Worm (Caenorhabditis elegans) whole organism, L2 larva: ENCODE results near the gene grsp-2.

Experiments
- C34F6.9 ChIP-seq: fragments of 150-350 bp; optimal IDR thresholded peaks from 2 replicates; lab custom pipeline; 2014; ENCODE audit warnings: missing biosample characterization, missing genetic modification characterization
- F13H6.1 ChIP-seq: sonication (generic microtip); optimal IDR thresholded peaks from 2 replicates; lab custom pipeline; 2016; ENCODE audit warnings: missing genetic modification characterization, missing compliant biosample characterization
- R02D3.7 ChIP-seq: fragments of 150-350 bp; optimal IDR thresholded peaks from 2 replicates; lab custom pipeline; 2014; ENCODE audit warnings: missing biosample characterization, missing genetic modification characterization
- Y55F3AM.14 ChIP-seq: fragments of 200-800 bp; sonication (Bioruptor generic); optimal IDR thresholded peaks from 2 replicates; lab custom pipeline; 2018; ENCODE audit warnings: mild to moderate bottlenecking, missing genetic modification characterization, missing compliant biosample characterization
- ZK546.5 ChIP-seq: sonication (generic microtip); optimal IDR thresholded peaks from 2 replicates; lab custom pipeline; 2017; ENCODE audit warnings: missing biosample characterization, missing genetic modification characterization
- alr-1 ChIP-seq: fragments of 150-350 bp; optimal IDR thresholded peaks from 2 replicates; lab custom pipeline; 2014; ENCODE audit warnings: missing biosample characterization, missing genetic modification characterization
- aly-2 ChIP-seq: fragments of 150-350 bp; optimal IDR thresholded peaks from 2 replicates; lab custom pipeline; 2014; ENCODE audit warnings: missing biosample characterization, missing genetic modification characterization
- ama-1 ChIP-seq: fragments of 150-350 bp; optimal IDR thresholded peaks from 2 replicates; lab custom pipeline; 2018; ENCODE audit warnings: inconsistent platforms
- blmp-1 ChIP-seq: sonication (generic microtip); optimal IDR thresholded peaks from 2 replicates; lab custom pipeline; 2017; ENCODE audit warnings: missing genetic modification characterization, mild to moderate bottlenecking, missing compliant biosample characterization, antibody characterized with exemption, moderate library complexity; ENCODE audit not compliant: insufficient read depth
- ceh-16 ChIP-seq: fragments of 150-350 bp; optimal IDR thresholded peaks from 2 replicates; lab custom pipeline; 2014; ENCODE audit warnings: missing biosample characterization, missing genetic modification characterization
- crh-2 ChIP-seq: sonication (generic microtip); optimal IDR thresholded peaks from 2 replicates; lab custom pipeline; 2017; ENCODE audit warnings: missing biosample characterization, missing genetic modification characterization
- dmd-4 ChIP-seq: sonication (generic microtip); optimal IDR thresholded peaks from 2 replicates; lab custom pipeline; 2017; ENCODE audit warnings: missing biosample characterization, missing genetic modification characterization
- egl-27 ChIP-seq: sonication (generic microtip); optimal IDR thresholded peaks from 3 replicates; lab custom pipeline; 2017; ENCODE audit warnings: missing biosample characterization, missing genetic modification reagents, missing genetic modification characterization
- elt-1 ChIP-seq: fragments of 150-350 bp; optimal IDR thresholded peaks from 2 replicates; lab custom pipeline; 2014; ENCODE audit warnings: missing biosample characterization, missing genetic modification characterization
- elt-3 ChIP-seq: sonication (generic microtip); optimal IDR thresholded peaks from 2 replicates; lab custom pipeline; 2017; ENCODE audit warnings: missing biosample characterization, missing genetic modification characterization
- fos-1 ChIP-seq: fragments of 150-350 bp; optimal IDR thresholded peaks from 2 replicates; lab custom pipeline; 2014; ENCODE audit warnings: missing biosample characterization, missing genetic modification characterization
- gmeb-1 ChIP-seq: fragments of 150-350 bp; optimal IDR thresholded peaks from 2 replicates; lab custom pipeline; 2014; ENCODE audit warnings: missing biosample characterization, missing genetic modification characterization
- lin-11 ChIP-seq: fragments of 150-350 bp; sonication (generic microtip); optimal IDR thresholded peaks from 2 replicates; lab custom pipeline; 2014; ENCODE audit warnings: missing biosample characterization, missing genetic modification characterization, inconsistent platforms, mixed read lengths
- lin-13 ChIP-seq: fragments of 150-350 bp; optimal IDR thresholded peaks from 2 replicates; lab custom pipeline; 2014; ENCODE audit warnings: missing biosample characterization, missing genetic modification reagents, missing genetic modification characterization
- lin-39 ChIP-seq: fragments of 150-350 bp; optimal IDR thresholded peaks from 2 replicates; lab custom pipeline; 2014; ENCODE audit warnings: missing biosample characterization, missing genetic modification reagents, missing genetic modification characterization
- lsy-2 ChIP-seq, 2 experiments: fragments of 150-350 bp in 1 of 2; sonication (generic microtip) in 1 of 2; optimal IDR thresholded peaks; 2 replicates each; lab custom pipeline; 2014 to 2017; ENCODE audit warnings: missing biosample characterization in 2 of 2, missing genetic modification characterization in 2 of 2
- mab-5 ChIP-seq: fragments of 150-350 bp; optimal IDR thresholded peaks from 2 replicates; lab custom pipeline; 2014; ENCODE audit warnings: missing biosample characterization, missing genetic modification characterization
- mbf-1 ChIP-seq: sonication (generic microtip); optimal IDR thresholded peaks from 2 replicates; lab custom pipeline; 2017; ENCODE audit warnings: missing biosample characterization, missing genetic modification characterization
- mdl-1 ChIP-seq, 2 experiments: fragments of 150-350 bp in 1 of 2; sonication (generic microtip) in 1 of 2; optimal IDR thresholded peaks; 2 replicates each; lab custom pipeline; 2017; ENCODE audit warnings: missing biosample characterization in 2 of 2, missing genetic modification characterization in 2 of 2
- nhr-10 ChIP-seq: sonication (generic microtip); optimal IDR thresholded peaks from 2 replicates; lab custom pipeline; 2017; ENCODE audit warnings: missing biosample characterization, missing genetic modification characterization
- nhr-11 ChIP-seq: fragments of 150-350 bp; optimal IDR thresholded peaks from 2 replicates; lab custom pipeline; 2014; ENCODE audit warnings: missing biosample characterization, missing genetic modification characterization
- nhr-12 ChIP-seq: fragments of 150-350 bp; optimal IDR thresholded peaks from 2 replicates; lab custom pipeline; 2014; ENCODE audit warnings: missing biosample characterization, missing genetic modification characterization
- nhr-129 ChIP-seq: fragments of 150-350 bp; optimal IDR thresholded peaks from 2 replicates; lab custom pipeline; 2014; ENCODE audit warnings: missing biosample characterization, missing genetic modification characterization
- nhr-21 ChIP-seq: fragments of 150-350 bp; optimal IDR thresholded peaks from 2 replicates; lab custom pipeline; 2014; ENCODE audit warnings: missing biosample characterization, missing genetic modification characterization
- nhr-23 ChIP-seq: fragments of 150-350 bp; optimal IDR thresholded peaks from 2 replicates; lab custom pipeline; 2014; ENCODE audit warnings: missing biosample characterization, missing genetic modification reagents, missing genetic modification characterization
- nhr-237 ChIP-seq: fragments of 150-350 bp; optimal IDR thresholded peaks from 2 replicates; lab custom pipeline; 2014; ENCODE audit warnings: missing biosample characterization, missing genetic modification characterization
- nhr-25 ChIP-seq: fragments of 150-350 bp; sonication (generic microtip); optimal IDR thresholded peaks from 3 replicates; lab custom pipeline; 2014; ENCODE audit warnings: missing biosample characterization, missing genetic modification characterization
- nhr-6 ChIP-seq: fragments of 150-350 bp; optimal IDR thresholded peaks from 2 replicates; lab custom pipeline; 2014; ENCODE audit warnings: missing biosample characterization, missing genetic modification characterization
- nhr-77 ChIP-seq: fragments of 150-350 bp; optimal IDR thresholded peaks from 2 replicates; lab custom pipeline; 2014; ENCODE audit warnings: missing biosample characterization, missing genetic modification characterization
- peb-1 ChIP-seq: fragments of 150-350 bp; optimal IDR thresholded peaks from 2 replicates; lab custom pipeline; 2014; ENCODE audit warnings: missing biosample characterization, missing genetic modification characterization
- sem-4 ChIP-seq: fragments of 150-350 bp; optimal IDR thresholded peaks from 2 replicates; lab custom pipeline; 2014; ENCODE audit warnings: missing biosample characterization, missing genetic modification reagents, missing genetic modification characterization
- skn-1 ChIP-seq: sonication (generic microtip); optimal IDR thresholded peaks from 2 replicates; lab custom pipeline; 2017; ENCODE audit warnings: missing biosample characterization, missing genetic modification characterization
- sma-3 ChIP-seq: sonication (generic microtip); optimal IDR thresholded peaks from 2 replicates; lab custom pipeline; 2016; ENCODE audit warnings: missing genetic modification reagents, missing genetic modification characterization, missing compliant biosample characterization
- sma-9 ChIP-seq, 2 experiments: fragments of 150-350 bp in 1 of 2; sonication (generic microtip) in 1 of 2; optimal IDR thresholded peaks; 2 replicates each; lab custom pipeline; 2014 to 2016; ENCODE audit warnings: missing genetic modification characterization in 2 of 2, mild to moderate bottlenecking in 1 of 2, missing biosample characterization in 1 of 2, missing compliant biosample characterization in 1 of 2, missing genetic modification reagents in 1 of 2, moderate library complexity in 1 of 2
- snpc-4 ChIP-seq: fragments of 150-350 bp; optimal IDR thresholded peaks from 2 replicates; lab custom pipeline; 2014; ENCODE audit warnings: missing biosample characterization, missing genetic modification characterization
- unc-39 ChIP-seq: fragments of 150-350 bp; optimal IDR thresholded peaks from 2 replicates; lab custom pipeline; 2014; ENCODE audit warnings: missing biosample characterization, missing genetic modification characterization
- unc-55 ChIP-seq: fragments of 150-350 bp; sonication (generic microtip); optimal IDR thresholded peaks from 3 replicates; lab custom pipeline; 2014; ENCODE audit warnings: missing biosample characterization, missing genetic modification reagents, missing genetic modification characterization
- unc-62 ChIP-seq: fragments of 150-350 bp; optimal IDR thresholded peaks from 2 replicates; lab custom pipeline; 2014; ENCODE audit warnings: missing biosample characterization, missing genetic modification reagents, missing genetic modification characterization
- zag-1 ChIP-seq: fragments of 150-350 bp; optimal IDR thresholded peaks from 2 replicates; lab custom pipeline; 2014; ENCODE audit warnings: missing biosample characterization, missing genetic modification characterization
- ztf-1 ChIP-seq: fragments of 200-800 bp; sonication (Bioruptor generic); conservative IDR thresholded peaks from 2 replicates; pipeline ENCODE4 v1.3.6; 2022; ENCODE audit warnings: missing genetic modification characterization, missing compliant biosample characterization
- ztf-11 ChIP-seq: sonication (generic microtip); optimal IDR thresholded peaks from 2 replicates; lab custom pipeline; 2017; ENCODE audit warnings: missing biosample characterization, missing genetic modification characterization
- ztf-4 ChIP-seq: fragments of 150-350 bp; optimal IDR thresholded peaks from 2 replicates; lab custom pipeline; 2014; ENCODE audit warnings: missing biosample characterization, missing genetic modification characterization

Gene grsp-2

DNA sequence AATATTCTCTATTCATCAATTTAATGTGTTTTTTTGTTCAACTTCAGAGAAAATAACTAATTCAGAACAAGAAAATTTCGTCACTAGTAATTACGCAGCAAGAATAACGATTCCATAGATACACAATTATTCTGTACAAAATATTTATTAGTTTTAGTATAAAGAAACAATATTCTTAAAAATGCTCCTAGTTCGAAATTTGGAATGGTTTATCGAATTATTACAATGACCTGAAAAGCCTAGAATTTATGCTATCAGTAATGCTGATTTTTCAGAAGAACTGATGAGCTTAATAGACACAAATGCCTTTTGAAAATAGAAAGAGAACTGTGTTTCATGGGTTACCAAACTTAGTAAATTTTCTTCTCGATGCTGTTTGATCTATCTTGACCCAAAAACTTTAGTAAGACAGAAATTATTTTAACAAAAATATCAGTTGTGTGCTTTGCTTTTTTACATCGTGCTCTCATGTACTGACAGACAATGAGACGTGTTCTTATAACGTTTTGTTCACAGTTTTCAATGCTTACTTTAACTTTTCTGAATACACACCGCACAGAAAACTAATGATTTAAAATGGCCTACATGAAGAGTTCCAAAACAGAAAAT lies 10.0 kb downstream of the grsp-2 start:
- TF ChIP-seq lin-13 (peak; percentile 58), sma-3 (GFP tag; lab: Kevin White, UChicago) (peak; percentile 38), nhr-25 (peak; percentile 38), F13H6.1 (tag; lab: Kevin White, UChicago) (no peak), nhr-12 (tag; lab: Kevin White, UChicago) (no peak), skn-1 (tag; lab: Kevin White, UChicago) (no peak), nhr-129 (tag; lab: Kevin White, UChicago) (no peak), ama-1 (no peak), crh-2 (no peak), mdl-1 (tag; optimal IDR thresholded peaks at IDR 0.05; lab: Kevin White, UChicago) (no peak), nhr-237 (no peak), egl-27 (tag; lab: Kevin White, UChicago) (no peak), sma-9 (GFP tag; optimal IDR thresholded peaks at IDR 0.05; lab: Kevin White, UChicago) (no peak), sma-9 (tag; optimal IDR thresholded peaks at IDR 0.05; lab: Kevin White, UChicago) (no peak), elt-1 (no peak), C34F6.9 (tag; lab: Kevin White, UChicago) (no peak), elt-3 (tag; lab: Kevin White, UChicago) (no peak), snpc-4 (tag; lab: Kevin White, UChicago) (no peak), nhr-6 (no peak), nhr-11 (no peak), unc-39 (tag; lab: Kevin White, UChicago) (no peak), nhr-77 (tag; lab: Kevin White, UChicago) (no peak), ceh-16 (tag; lab: Kevin White, UChicago) (no peak), Y55F3AM.14 (no peak), nhr-21 (tag; lab: Kevin White, UChicago) (peak; percentile 30), ztf-11 (tag; lab: Kevin White, UChicago) (no peak), unc-55 (GFP tag; lab: Kevin White, UChicago) (no peak), lin-39 (no peak), zag-1 (tag; lab: Kevin White, UChicago) (no peak), mab-5 (tag; lab: Kevin White, UChicago) (no peak), R02D3.7 (tag; lab: Kevin White, UChicago) (no peak), ztf-4 (no peak), peb-1 (tag; lab: Kevin White, UChicago) (no peak), dmd-4 (tag; lab: Kevin White, UChicago) (no peak), aly-2 (tag; lab: Kevin White, UChicago) (peak; percentile 3), nhr-10 (tag; lab: Kevin White, UChicago) (no peak), sem-4 (tag; lab: Kevin White, UChicago) (no peak), nhr-23 (tag; lab: Kevin White, UChicago) (no peak)

- TF ChIP-seq egl-27 (tag; lab: Kevin White, UChicago) (no peak), nhr-129 (tag; lab: Kevin White, UChicago) (peak; percentile 24), lsy-2 (tag; optimal IDR thresholded peaks at IDR 0.05; lab: Kevin White, UChicago) (peak in 1 of 2 experiments; percentile 61), zag-1 (tag; lab: Kevin White, UChicago) (no peak), unc-55 (GFP tag; lab: Kevin White, UChicago) (peak; percentile 40), nhr-23 (tag; lab: Kevin White, UChicago) (no peak), lin-39 (no peak), nhr-10 (tag; lab: Kevin White, UChicago) (no peak), ceh-16 (tag; lab: Kevin White, UChicago) (peak; percentile 1), peb-1 (tag; lab: Kevin White, UChicago) (no peak), crh-2 (no peak), ztf-11 (tag; lab: Kevin White, UChicago) (no peak), nhr-21 (tag; lab: Kevin White, UChicago) (no peak), ztf-4 (no peak), unc-62 (GFP tag; lab: Kevin White, UChicago) (no peak), mab-5 (tag; lab: Kevin White, UChicago) (no peak), skn-1 (tag; lab: Kevin White, UChicago) (no peak), sma-3 (GFP tag; lab: Kevin White, UChicago) (no peak), ZK546.5 (tag; lab: Kevin White, UChicago) (no peak), Y55F3AM.14 (no peak), elt-1 (no peak), sem-4 (tag; lab: Kevin White, UChicago) (peak; percentile 21), ama-1 (no peak), nhr-25 (peak; percentile 10), fos-1 (tag; lab: Kevin White, UChicago) (peak; percentile 48), lin-13 (no peak), elt-3 (tag; lab: Kevin White, UChicago) (no peak), lin-11 (no peak), dmd-4 (tag; lab: Kevin White, UChicago) (no peak), blmp-1 (tag; lab: Kevin White, UChicago) (peak; percentile 57), alr-1 (tag; lab: Kevin White, UChicago) (no peak), gmeb-1 (no peak), C34F6.9 (tag; lab: Kevin White, UChicago) (no peak), R02D3.7 (tag; lab: Kevin White, UChicago) (no peak), aly-2 (tag; lab: Kevin White, UChicago) (no peak), unc-39 (tag; lab: Kevin White, UChicago) (no peak), mbf-1 (tag; lab: Kevin White, UChicago) (no peak), nhr-11 (no peak), nhr-6 (no peak), ztf-1 (GFP tag; lab: Robert Waterston, UW) (no peak), nhr-77 (tag; lab: Kevin White, UChicago) (no peak), sma-9 (GFP tag; optimal IDR thresholded peaks at IDR 0.05; lab: Kevin White, UChicago) (peak; percentile 23), sma-9 (tag; optimal IDR thresholded peaks at IDR 0.05; lab: Kevin White, UChicago) (no peak)
These were observed 10.5 kb downstream of the grsp-2 start for ce11 chrIV:8826606-8827000.
